Fruit fly (Drosophila melanogaster) whole organism, embryonic: Measurements from ENCODE around the gene Hmbs.

Experiments used
- Blimp-1 ChIP-seq: fragments of 200-800 bp; sonication (Bioruptor generic); optimal IDR thresholded peaks from 3 replicates; lab custom pipeline; 2018; ENCODE audit warnings: missing biosample characterization, missing genetic modification characterization, mild to moderate bottlenecking, moderate library complexity, missing genetic modification reagents
- CG10267 ChIP-seq: fragments of 200-800 bp; sonication (Bioruptor generic); optimal IDR thresholded peaks from 2 replicates; lab custom pipeline; 2018; ENCODE audit warnings: missing biosample characterization, mild to moderate bottlenecking, missing genetic modification characterization, moderate library complexity
- CG10565 ChIP-seq: fragments of 200-800 bp; sonication (Bioruptor generic); optimal IDR thresholded peaks from 3 replicates; lab custom pipeline; 2016; ENCODE audit warnings: missing biosample characterization, mild to moderate bottlenecking, missing genetic modification characterization
- CG14965 ChIP-seq: fragments of 200-800 bp; sonication (Bioruptor generic); optimal IDR thresholded peaks from 2 replicates; lab custom pipeline; 2016; ENCODE audit warnings: missing biosample characterization, missing genetic modification characterization, borderline replicate concordance
- CG15011 ChIP-seq: fragments of 200-800 bp; sonication (Bioruptor generic); optimal IDR thresholded peaks from 3 replicates; lab custom pipeline; 2018; ENCODE audit warnings: missing biosample characterization, mild to moderate bottlenecking, missing genetic modification characterization
- CG15073 ChIP-seq: fragments of 200-800 bp; sonication (Bioruptor generic); optimal IDR thresholded peaks from 2 replicates; lab custom pipeline; 2016; ENCODE audit warnings: missing biosample characterization, missing genetic modification characterization
- CG1602 ChIP-seq: fragments of 200-800 bp; sonication (Bioruptor generic); optimal IDR thresholded peaks from 3 replicates; lab custom pipeline; 2016; ENCODE audit warnings: missing biosample characterization, missing genetic modification characterization
- CG16813 ChIP-seq: fragments of 200-800 bp; sonication (Bioruptor generic); IDR thresholded peaks from 3 replicates; pipeline ENCODE4 v1.3.6; 2022; ENCODE audit warnings: missing biosample characterization, missing genetic modification characterization; ENCODE audit not compliant: partially characterized antibody
- CG17328 ChIP-seq: fragments of 200-800 bp; sonication (Bioruptor generic); IDR thresholded peaks from 2 replicates; pipeline ENCODE4 v1.3.6; 2022; ENCODE audit warnings: missing biosample characterization, missing genetic modification characterization
- CG17385 ChIP-seq: fragments of 200-800 bp; sonication (Bioruptor generic); optimal IDR thresholded peaks from 3 replicates; lab custom pipeline; 2018; ENCODE audit warnings: missing biosample characterization, mild to moderate bottlenecking, missing genetic modification characterization
- CG18764 ChIP-seq: fragments of 200-800 bp; sonication (Bioruptor generic); optimal IDR thresholded peaks from 3 replicates; lab custom pipeline; 2016; ENCODE audit warnings: missing biosample characterization, missing genetic modification characterization
- CG2120 ChIP-seq: fragments of 200-800 bp; sonication (Bioruptor generic); optimal IDR thresholded peaks from 3 replicates; lab custom pipeline; 2016; ENCODE audit warnings: missing biosample characterization, missing genetic modification characterization
- CG30403 ChIP-seq: fragments of 200-800 bp; sonication (Bioruptor generic); optimal IDR thresholded peaks from 3 replicates; lab custom pipeline; 2016; ENCODE audit warnings: missing biosample characterization, missing genetic modification characterization
- CG31441 ChIP-seq: fragments of 200-800 bp; sonication (Bioruptor generic); IDR thresholded peaks from 2 replicates; pipeline ENCODE4 v1.3.6; 2022; ENCODE audit warnings: missing biosample characterization, missing genetic modification characterization
- CG3407 ChIP-seq: fragments of 200-800 bp; sonication (Bioruptor generic); optimal IDR thresholded peaks from 2 replicates; lab custom pipeline; 2018; ENCODE audit warnings: missing biosample characterization, mild to moderate bottlenecking, missing genetic modification characterization
- CG4328 ChIP-seq: fragments of 200-800 bp; sonication (Bioruptor generic); optimal IDR thresholded peaks from 3 replicates; lab custom pipeline; 2017; ENCODE audit warnings: missing biosample characterization, missing genetic modification reagents, missing genetic modification characterization
- CG4730 ChIP-seq: fragments of 200-800 bp; sonication (Bioruptor generic); IDR thresholded peaks from 2 replicates; pipeline ENCODE4 v1.3.6; 2022; ENCODE audit warnings: missing biosample characterization, missing genetic modification characterization
- CG6683 ChIP-seq: fragments of 200-800 bp; sonication (Bioruptor generic); optimal IDR thresholded peaks from 2 replicates; lab custom pipeline; 2017; ENCODE audit warnings: missing biosample characterization, mild to moderate bottlenecking, missing genetic modification characterization, missing genetic modification reagents
- CG9876 ChIP-seq: fragments of 200-800 bp; sonication (Bioruptor generic); optimal IDR thresholded peaks from 2 replicates; lab custom pipeline; 2016; ENCODE audit warnings: missing biosample characterization, missing genetic modification characterization
- Doc2 ChIP-seq: fragments of 200-800 bp; sonication (Bioruptor generic); IDR thresholded peaks from 2 replicates; pipeline ENCODE4 v1.3.6; 2022; ENCODE audit warnings: missing biosample characterization, missing genetic modification characterization
- Drgx ChIP-seq: fragments of 200-800 bp; sonication (Bioruptor generic); IDR thresholded peaks from 2 replicates; pipeline ENCODE4 v1.3.6; 2022; ENCODE audit warnings: missing biosample characterization, missing genetic modification characterization
- Fer1 ChIP-seq: fragments of 200-800 bp; sonication (Bioruptor generic); optimal IDR thresholded peaks from 2 replicates; lab custom pipeline; 2017; ENCODE audit warnings: missing biosample characterization, mild to moderate bottlenecking, missing genetic modification characterization
- HHEX ChIP-seq: fragments of 200-800 bp; sonication (Bioruptor generic); optimal IDR thresholded peaks from 3 replicates; lab custom pipeline; 2017; ENCODE audit warnings: missing biosample characterization, mild to moderate bottlenecking, missing genetic modification characterization, missing genetic modification reagents
- Mrtf ChIP-seq: fragments of 200-800 bp; sonication (Bioruptor generic); IDR thresholded peaks from 3 replicates; pipeline ENCODE4 v1.3.6; 2022; ENCODE audit warnings: missing biosample characterization, missing genetic modification characterization
- NC2β ChIP-seq: fragments of 200-800 bp; sonication (Bioruptor generic); optimal IDR thresholded peaks from 2 replicates; lab custom pipeline; 2016; ENCODE audit warnings: missing biosample characterization, missing genetic modification characterization
- Nf-YB ChIP-seq: fragments of 200-800 bp; sonication (Bioruptor generic); optimal IDR thresholded peaks from 3 replicates; lab custom pipeline; 2019; ENCODE audit warnings: missing biosample characterization, mild to moderate bottlenecking, missing genetic modification characterization, moderate library complexity
- Oaz ChIP-seq: fragments of 200-800 bp; sonication (Bioruptor generic); IDR thresholded peaks from 2 replicates; pipeline ENCODE4 v1.3.6; 2022; ENCODE audit warnings: missing biosample characterization, missing genetic modification characterization
- Ravus ChIP-seq: fragments of 200-800 bp; sonication (Bioruptor generic); IDR thresholded peaks from 2 replicates; pipeline ENCODE4 v1.3.6; 2022; ENCODE audit warnings: missing biosample characterization, missing genetic modification characterization
- Scr ChIP-seq: fragments of 200-800 bp; sonication (Bioruptor generic); IDR thresholded peaks from 2 replicates; pipeline ENCODE4 v1.3.6; 2022; ENCODE audit warnings: missing biosample characterization, missing genetic modification characterization; ENCODE audit not compliant: partially characterized antibody
- Sox102F ChIP-seq: fragments of 200-800 bp; sonication (Bioruptor generic); optimal IDR thresholded peaks from 2 replicates; lab custom pipeline; 2018; ENCODE audit warnings: missing biosample characterization, mild to moderate bottlenecking, missing genetic modification characterization, moderate library complexity
- Sry-β ChIP-seq: fragments of 200-800 bp; sonication (Bioruptor generic); optimal IDR thresholded peaks from 2 replicates; lab custom pipeline; 2018; ENCODE audit warnings: missing biosample characterization, mild to moderate bottlenecking, missing genetic modification characterization, moderate library complexity
- Vsx1 ChIP-seq: fragments of 200-800 bp; sonication (Bioruptor generic); optimal IDR thresholded peaks from 2 replicates; lab custom pipeline; 2017; ENCODE audit warnings: missing biosample characterization, mild to moderate bottlenecking, missing genetic modification characterization, missing genetic modification reagents
- abd-A ChIP-seq: fragments of 200-800 bp; sonication (Bioruptor generic); optimal IDR thresholded peaks from 3 replicates; lab custom pipeline; 2019; ENCODE audit warnings: missing biosample characterization, mild to moderate bottlenecking, missing genetic modification characterization, moderate library complexity
- bbx ChIP-seq: fragments of 200-800 bp; sonication (Bioruptor generic); IDR thresholded peaks from 2 replicates; pipeline ENCODE4 v1.3.6; 2022; ENCODE audit warnings: missing biosample characterization, missing genetic modification characterization; ENCODE audit not compliant: partially characterized antibody
- bcd ChIP-seq: fragments of 200-800 bp; sonication (Bioruptor generic); optimal IDR thresholded peaks from 2 replicates; lab custom pipeline; 2017; ENCODE audit warnings: missing biosample characterization, mild to moderate bottlenecking, missing genetic modification characterization
- br ChIP-seq: fragments of >200 bp; optimal IDR thresholded peaks from 2 replicates; lab custom pipeline; 2017
- bsh ChIP-seq, 2 experiments: fragments of 200-800 bp; sonication (Bioruptor generic); optimal IDR thresholded peaks; 2 replicates each; lab custom pipeline; 2017 to 2018; ENCODE audit warnings: mild to moderate bottlenecking in 2 of 2, missing biosample characterization in 2 of 2, missing genetic modification characterization in 2 of 2, moderate library complexity in 1 of 2
- cad ChIP-seq: fragments of >200 bp; optimal IDR thresholded peaks from 2 replicates; lab custom pipeline; 2017; ENCODE audit warnings: missing biosample characterization, missing genetic modification characterization
- chn ChIP-seq: fragments of 200-800 bp; sonication (Bioruptor generic); optimal IDR thresholded peaks from 2 replicates; lab custom pipeline; 2016; ENCODE audit warnings: missing biosample characterization, missing genetic modification characterization
- dpn ChIP-seq, 2 experiments: fragments of 200-800 bp; sonication (Bioruptor generic); optimal IDR thresholded peaks; 3 replicates each; lab custom pipeline; 2016; ENCODE audit warnings: missing biosample characterization in 2 of 2, missing genetic modification characterization in 2 of 2
- ewg ChIP-seq: fragments of 200-800 bp; sonication (Bioruptor generic); optimal IDR thresholded peaks from 3 replicates; lab custom pipeline; 2017; ENCODE audit warnings: mild to moderate bottlenecking, missing biosample characterization, missing genetic modification reagents, missing genetic modification characterization
- gsb-n ChIP-seq: fragments of 200-800 bp; sonication (Bioruptor generic); optimal IDR thresholded peaks from 3 replicates; lab custom pipeline; 2018; ENCODE audit warnings: missing biosample characterization, mild to moderate bottlenecking, missing genetic modification characterization
- hb ChIP-seq: fragments of 200-800 bp; sonication (Bioruptor generic); IDR thresholded peaks from 3 replicates; pipeline ENCODE4 v1.3.6; 2022; ENCODE audit warnings: missing biosample characterization, missing genetic modification characterization; ENCODE audit not compliant: partially characterized antibody
- lola ChIP-seq, 3 experiments: fragments of >200 bp in 2 of 3; fragments of 200-800 bp in 1 of 3; sonication (Bioruptor generic) in 1 of 3; optimal IDR thresholded peaks; 2 replicates each; lab custom pipeline; 2017 to 2019; ENCODE audit warnings: missing biosample characterization in 3 of 3, missing genetic modification characterization in 3 of 3, mild to moderate bottlenecking in 1 of 3, moderate library complexity in 1 of 3
- onecut ChIP-seq: fragments of 200-800 bp; sonication (Bioruptor generic); IDR thresholded peaks from 2 replicates; pipeline ENCODE4 v1.3.6; 2022; ENCODE audit warnings: missing biosample characterization, missing genetic modification characterization
- phol ChIP-seq: fragments of 200-800 bp; sonication (Bioruptor generic); optimal IDR thresholded peaks from 3 replicates; lab custom pipeline; 2018; ENCODE audit warnings: missing biosample characterization, mild to moderate bottlenecking, missing genetic modification characterization, moderate library complexity
- tio ChIP-seq: fragments of 200-800 bp; sonication (Bioruptor generic); optimal IDR thresholded peaks from 2 replicates; lab custom pipeline; 2017; ENCODE audit warnings: missing biosample characterization, missing genetic modification characterization, inconsistent platforms
- zfh1 ChIP-seq: fragments of 200-800 bp; sonication (Bioruptor generic); IDR thresholded peaks from 3 replicates; pipeline ENCODE4 v1.3.6; 2022; ENCODE audit warnings: missing biosample characterization, missing genetic modification characterization

The Hmbs gene

DNA sequence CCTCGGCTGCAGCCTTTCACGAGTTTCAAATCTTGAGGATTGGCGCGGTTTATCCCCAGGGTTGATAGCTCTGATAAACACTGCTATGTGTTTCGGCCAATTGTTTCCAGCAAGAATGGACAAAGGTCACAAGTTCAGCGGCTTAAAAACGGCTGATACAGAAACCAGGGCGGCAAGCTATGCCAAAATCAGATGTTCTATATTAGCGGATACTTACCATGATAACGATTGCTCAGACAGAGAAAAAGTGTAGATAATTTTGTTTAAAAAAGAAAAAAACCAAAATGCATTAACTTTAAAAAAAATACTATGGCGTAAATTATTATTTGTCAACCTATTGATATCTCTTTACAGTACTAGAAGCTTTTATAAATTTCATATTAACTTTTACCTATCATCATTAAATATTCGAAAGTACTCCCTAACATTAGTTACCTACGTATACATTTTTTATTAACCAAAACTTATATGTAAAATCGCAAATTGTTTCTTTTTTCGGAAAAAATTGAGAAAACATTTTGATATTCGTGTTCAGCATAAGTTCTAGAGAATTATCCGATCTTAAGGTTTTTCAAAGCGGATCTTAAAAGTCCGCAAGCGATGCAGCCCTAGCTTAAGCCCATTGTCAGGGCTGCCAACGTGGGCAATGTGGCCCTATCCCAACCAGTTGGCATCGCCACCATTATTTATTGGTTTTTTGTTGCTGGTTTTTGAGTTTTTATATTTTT lies 21.5 kb upstream of the Hmbs start, which contains the start of the genes sturkopf and Herc4 (continued):
- no peak; the same call in 1 of the 2 replicates for TF ChIP-seq CG31441 (GFP tag; lab: Robert Waterston, UW)
- no peak for TF ChIP-seq CG6683 (GFP tag; lab: Kevin White, UChicago)
- TF ChIP-seq CG18764, result no peak
- peak; percentile 49 for TF ChIP-seq Nf-YB (GFP tag; lab: Kevin White, UChicago)
- peak; percentile 56 for TF ChIP-seq Fer1
- peak; percentile 54 for TF ChIP-seq NC2β (GFP tag; lab: Kevin White, UChicago)
- no peak for TF ChIP-seq Sox102F (GFP tag; lab: Kevin White, UChicago)
- TF ChIP-seq Sry-β (GFP tag; lab: Kevin White, UChicago), result peak; percentile 53
- no peak for TF ChIP-seq tio (GFP tag; lab: Kevin White, UChicago)
- TF ChIP-seq CG14965 (GFP tag; lab: Kevin White, UChicago), result no peak
- peak; percentile 87 for TF ChIP-seq onecut (GFP tag; lab: Robert Waterston, UW)
- no peak for TF ChIP-seq Ravus (GFP tag; lab: Robert Waterston, UW)
- no peak for TF ChIP-seq CG10565
- no peak for TF ChIP-seq br
- peak; percentile 69 for TF ChIP-seq Mrtf
- TF ChIP-seq Scr (GFP tag; lab: Robert Waterston, UW), result no peak
- peak; percentile 70 to 90 for TF ChIP-seq dpn (GFP tag; optimal IDR thresholded peaks at IDR 0.05; lab: Kevin White, UChicago)
- 0 out of 2 replicates have a peak, but pooled peaks have one; percentile 16 for TF ChIP-seq Oaz (GFP tag; lab: Robert Waterston, UW)
- no peak for TF ChIP-seq hb (GFP tag; lab: Robert Waterston, UW)
- no peak for TF ChIP-seq CG15011
- 0 out of 2 replicates have a peak, but pooled peaks have one; percentile 7 for TF ChIP-seq bbx (GFP tag; lab: Robert Waterston, UW)
- TF ChIP-seq CG4328 (GFP tag; lab: Kevin White, UChicago), result peak; percentile 58
- peak; percentile 46 for TF ChIP-seq CG9876 (GFP tag; lab: Kevin White, UChicago)
- peak; percentile 16 for TF ChIP-seq HHEX (GFP tag; lab: Kevin White, UChicago)
- TF ChIP-seq CG17328, result peak; percentile 51; the same call in 1 of the 2 replicates
- TF ChIP-seq CG10267, result peak; percentile 58
- peak; percentile 62 for TF ChIP-seq CG1602 (GFP tag; lab: Kevin White, UChicago)
- no peak for TF ChIP-seq CG15073 (GFP tag; lab: Kevin White, UChicago)
- peak; percentile 86 for TF ChIP-seq bcd (GFP tag; lab: Kevin White, UChicago)
- TF ChIP-seq CG4730 (GFP tag; lab: Robert Waterston, UW), result peak; percentile 50
- peak; percentile 69 for TF ChIP-seq CG3407 (GFP tag; lab: Kevin White, UChicago)
- peak; percentile 87 for TF ChIP-seq CG2120 (GFP tag; lab: Kevin White, UChicago)
- peak; percentile 69 for TF ChIP-seq phol (tag; lab: Kevin White, UChicago)
- peak; percentile 38 for TF ChIP-seq ewg (GFP tag; lab: Kevin White, UChicago)
- TF ChIP-seq CG16813, result no peak
- TF ChIP-seq Vsx1 (GFP tag; lab: Kevin White, UChicago), result no peak
- TF ChIP-seq Drgx (GFP tag; lab: Robert Waterston, UW), result 0 out of 2 replicates have a peak, but pooled peaks have one; percentile 27
- TF ChIP-seq abd-A (tag; lab: Kevin White, UChicago), result no peak
- no peak for TF ChIP-seq Doc2 (GFP tag; lab: Robert Waterston, UW)
- peak in 1 of 3 experiments; percentile 85 for TF ChIP-seq lola (GFP tag; optimal IDR thresholded peaks at IDR 0.05; lab: Kevin White, UChicago)
- TF ChIP-seq cad (GFP tag; lab: Kevin White, UChicago), result no peak
- TF ChIP-seq Blimp-1 (GFP tag; lab: Kevin White, UChicago), result no peak
- peak in 1 of 2 experiments; percentile 44 for TF ChIP-seq bsh (GFP tag; optimal IDR thresholded peaks at IDR 0.05; lab: Kevin White, UChicago)
- TF ChIP-seq zfh1 (GFP tag; lab: Robert Waterston, UW), result peak; percentile 52; the same call in 2 of the 3 replicates
- TF ChIP-seq chn (GFP tag; lab: Kevin White, UChicago), result peak; percentile 59
- peak; percentile 94 for TF ChIP-seq CG30403
- TF ChIP-seq CG17385 (GFP tag; lab: Kevin White, UChicago), result peak; percentile 68
- TF ChIP-seq gsb-n (tag; lab: Kevin White, UChicago), result no peak
